Worm (Caenorhabditis elegans): ENCODE results near the gene F40F12.9.

DNA sequence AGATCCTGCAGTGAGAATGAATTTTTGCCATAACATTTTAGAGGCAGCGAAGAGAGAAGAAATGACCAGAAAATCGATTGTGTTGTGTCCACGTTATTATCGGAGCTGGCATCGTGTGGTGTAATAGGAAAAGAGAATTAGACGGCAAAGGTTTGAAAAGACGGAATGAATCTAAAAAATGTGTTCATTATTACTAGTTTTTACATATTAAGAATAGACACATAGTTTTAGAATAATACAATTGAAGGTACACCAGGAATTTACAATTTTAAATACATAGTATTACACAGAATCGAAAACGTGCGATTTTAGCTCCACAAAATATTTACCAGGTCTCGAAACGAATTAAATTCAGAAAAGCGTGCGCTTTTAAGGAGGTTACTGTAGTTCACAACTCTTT lies 39.1 kb downstream of the F40F12.9 start, which contains the start of gene K03H1.13:
- TF ChIP-seq unc-39 (tag; optimal IDR thresholded peaks at IDR 0.05) (no peak), tbx-8 (GFP tag; optimal IDR thresholded peaks at IDR 0.05) (no peak), drap-1 (GFP tag; optimal IDR thresholded peaks at IDR 0.05) (no peak)
